Fruit fly (Drosophila melanogaster) whole organism, prepupa: ENCODE measurements around the gene Prp18.

ENCODE experiments used
- CG11294 ChIP-seq: fragments of 200-800 bp; sonication (Bioruptor generic); IDR thresholded peaks from 2 replicates; pipeline ENCODE4 v1.3.6; 2022; ENCODE audit warnings: missing biosample characterization, missing genetic modification characterization
- CG15336 ChIP-seq: fragments of 200-800 bp; sonication (Bioruptor generic); IDR thresholded peaks from 2 replicates; pipeline ENCODE4 v1.3.6; 2022; ENCODE audit warnings: missing biosample characterization, missing genetic modification characterization
- CG31627 ChIP-seq: fragments of 200-800 bp; sonication (Bioruptor generic); optimal IDR thresholded peaks from 3 replicates; lab custom pipeline; 2016; ENCODE audit warnings: missing biosample characterization, missing genetic modification characterization
- CG6792 ChIP-seq: fragments of 200-800 bp; sonication (Bioruptor generic); optimal IDR thresholded peaks from 3 replicates; lab custom pipeline; 2016; ENCODE audit warnings: missing biosample characterization, missing genetic modification characterization
- CG6854 ChIP-seq: fragments of 200-800 bp; sonication (Bioruptor generic); optimal IDR thresholded peaks from 2 replicates; lab custom pipeline; 2017; ENCODE audit warnings: missing biosample characterization, mild to moderate bottlenecking, missing genetic modification characterization
- CG8319 ChIP-seq: fragments of 200-800 bp; sonication (Bioruptor generic); optimal IDR thresholded peaks from 3 replicates; lab custom pipeline; 2016; ENCODE audit warnings: missing biosample characterization, missing genetic modification characterization
- Gug ChIP-seq: fragments of 200-800 bp; sonication (Bioruptor generic); IDR thresholded peaks from 2 replicates; pipeline ENCODE4 v1.3.6; 2022; ENCODE audit warnings: missing biosample characterization, missing genetic modification characterization
- Hr39 ChIP-seq: fragments of 200-800 bp; sonication (Bioruptor generic); optimal IDR thresholded peaks from 2 replicates; lab custom pipeline; 2016; ENCODE audit warnings: missing biosample characterization, missing genetic modification characterization
- Smox ChIP-seq: fragments of 200-800 bp; sonication (Bioruptor generic); optimal IDR thresholded peaks from 3 replicates; lab custom pipeline; 2016; ENCODE audit warnings: missing biosample characterization, missing genetic modification characterization
- Sox102F ChIP-seq: fragments of 200-800 bp; sonication (Bioruptor generic); optimal IDR thresholded peaks from 2 replicates; lab custom pipeline; 2016; ENCODE audit warnings: missing biosample characterization, mild to moderate bottlenecking, missing genetic modification characterization
- Sox14 ChIP-seq: fragments of 200-800 bp; sonication (Bioruptor generic); optimal IDR thresholded peaks from 3 replicates; lab custom pipeline; 2016; ENCODE audit warnings: missing biosample characterization, missing genetic modification characterization
- salr ChIP-seq, 2 experiments: fragments of 200-800 bp; sonication (Bioruptor generic); optimal IDR thresholded peaks; 3 replicates each; lab custom pipeline; 2016 to 2018; ENCODE audit warnings: missing biosample characterization in 2 of 2, missing genetic modification characterization in 2 of 2, mild to moderate bottlenecking in 1 of 2
- svp ChIP-seq: fragments of 200-800 bp; sonication (Bioruptor generic); peaks from one replicate; lab custom pipeline; 2016; ENCODE audit warnings: missing biosample characterization, missing genetic modification characterization

dm6 chr3R:19036521-19037142 lies 5.6 kb upstream of the Prp18 start:
- TF ChIP-seq CG15336 (GFP tag; lab: Robert Waterston, UW) (no peak), svp (no peak), Hr39 (GFP tag; lab: Kevin White, UChicago) (no peak), Gug (GFP tag; lab: Robert Waterston, UW) (no peak), Smox (GFP tag; lab: Kevin White, UChicago) (no peak), Sox102F (GFP tag; lab: Kevin White, UChicago) (peak; percentile 31), CG11294 (GFP tag; lab: Robert Waterston, UW) (no peak), Sox14 (GFP tag; lab: Kevin White, UChicago) (no peak), salr (GFP tag; optimal IDR thresholded peaks at IDR 0.05; lab: Kevin White, UChicago) (no peak), CG6854 (peak; percentile 91), CG31627 (GFP tag; lab: Kevin White, UChicago) (no peak), CG6792 (GFP tag; lab: Kevin White, UChicago) (no peak), CG8319 (no peak)
